Fruit fly (Drosophila melanogaster): Measurements from ENCODE around the gene CG34112.

Gene CG34112

DNA sequence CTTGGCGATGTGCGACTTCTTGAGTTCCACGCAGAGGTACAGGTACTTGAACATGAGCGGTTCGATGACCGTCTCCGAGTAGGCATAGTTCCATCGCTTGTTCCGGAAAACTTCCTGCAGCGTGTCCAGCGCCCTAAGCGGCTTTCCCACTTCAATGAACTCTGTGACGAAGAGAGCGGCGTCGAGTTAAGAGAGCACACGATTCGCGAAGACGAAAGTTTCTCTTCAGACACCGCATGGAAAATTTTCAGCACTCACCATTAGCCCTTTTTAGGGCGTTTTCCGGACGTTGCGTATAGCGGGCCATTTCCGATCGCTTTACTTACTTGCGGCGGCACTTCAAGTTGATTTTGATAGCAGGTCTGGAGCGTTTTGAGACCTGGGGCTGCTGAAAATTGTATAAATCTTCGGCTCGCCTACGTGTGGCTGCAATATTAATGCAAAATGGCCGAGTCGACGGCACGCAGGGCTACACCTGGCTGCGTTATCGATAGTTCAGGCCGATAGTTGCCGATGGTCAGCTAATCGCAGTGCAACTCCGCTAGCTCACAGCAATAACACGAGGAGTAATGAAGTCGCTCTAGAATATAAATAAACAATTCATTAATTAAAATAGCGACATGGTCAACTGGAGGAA lies 39.5 kb upstream of the CG34112 start, which contains the start of the genes eIF3a and CG1074 (continued):
- TF ChIP-seq CG7963 (GFP tag; IDR thresholded peaks at IDR 0.05; ENCODE audit: partially characterized antibody) (peak; percentile 98), bab2 (GFP tag; optimal IDR thresholded peaks at IDR 0.05) (no peak), sna (GFP tag; IDR thresholded peaks at IDR 0.05; ENCODE audit: partially characterized antibody) (peak; percentile 93), CG10366 (GFP tag; IDR thresholded peaks at IDR 0.05) (no peak; the same call in 1 of the 2 replicates), hb (GFP tag; IDR thresholded peaks at IDR 0.05; ENCODE audit: partially characterized antibody) (peak; percentile 97), HLH3B (GFP tag; IDR thresholded peaks at IDR 0.05) (no peak), Nf-YA (GFP tag; IDR thresholded peaks at IDR 0.05) (0 out of 2 replicates have a peak, but pooled peaks have one; percentile 41), CG1024 (GFP tag; IDR thresholded peaks at IDR 0.05) (peak; percentile 68; the same call in 1 of the 2 replicates), CG10267 (tag; optimal IDR thresholded peaks at IDR 0.05) (peak; percentile 69), CG10431 (GFP tag; optimal IDR thresholded peaks at IDR 0.05) (peak; percentile 67), CG9727 (GFP tag; optimal IDR thresholded peaks at IDR 0.05) (peak; percentile 78), Lhr (GFP tag; optimal IDR thresholded peaks at IDR 0.05) (peak; percentile 68), CG16813 (GFP tag; IDR thresholded peaks at IDR 0.05; ENCODE audit: partially characterized antibody) (peak; percentile 97), Nf-YB (GFP tag; optimal IDR thresholded peaks at IDR 0.05) (peak; percentile 32), CG13287 (GFP tag; IDR thresholded peaks at IDR 0.05; ENCODE audit: partially characterized antibody) (peak; percentile 97), grau (tag; optimal IDR thresholded peaks at IDR 0.05) (peak; percentile 64), CG12299 (tag; optimal IDR thresholded peaks at IDR 0.05) (peak; percentile 60), CG18011 (GFP tag; optimal IDR thresholded peaks at IDR 0.05) (peak; percentile 69), NFAT (GFP tag; IDR thresholded peaks at IDR 0.05) (peak; percentile 94), Eip74EF (GFP tag; optimal IDR thresholded peaks at IDR 0.05) (peak in 1 of 2 experiments; percentile 14), CG4707 (GFP tag; optimal IDR thresholded peaks at IDR 0.05) (no peak), Doc3 (GFP tag; IDR thresholded peaks at IDR 0.05; ENCODE audit: partially characterized antibody) (peak; percentile 86), Hand (GFP tag; optimal IDR thresholded peaks at IDR 0.05) (peak; percentile 35), toy (GFP tag; IDR thresholded peaks at IDR 0.05) (peak; percentile 60), TFAM (GFP tag; optimal IDR thresholded peaks at IDR 0.05) (no peak), CG43689 (GFP tag; IDR thresholded peaks at IDR 0.05) (no peak), CG7786 (GFP tag; optimal IDR thresholded peaks at IDR 0.05) (peak; percentile 36), pho (GFP tag; optimal IDR thresholded peaks at IDR 0.05) (peak; percentile 79), scrt (GFP tag; optimal IDR thresholded peaks at IDR 0.05) (peak; percentile 50), CG3995 (GFP tag; optimal IDR thresholded peaks at IDR 0.05) (peak; percentile 76), CG9437 (GFP tag; optimal IDR thresholded peaks at IDR 0.05) (peak; percentile 53), crol (GFP tag; IDR thresholded peaks at IDR 0.05) (no peak), tll (GFP tag; optimal IDR thresholded peaks at IDR 0.05) (peak in 1 of 2 experiments; percentile 68), Rx (GFP tag; IDR thresholded peaks at IDR 0.05) (no peak), bcd (GFP tag; optimal IDR thresholded peaks at IDR 0.05) (peak; percentile 73), otp (GFP tag; IDR thresholded peaks at IDR 0.05) (peak; percentile 57; the same call in 2 of the 3 replicates), CG14050 (GFP tag; IDR thresholded peaks at IDR 0.05) (0 out of 3 replicates have a peak, but pooled peaks have one; percentile 34), CG7987 (GFP tag; optimal IDR thresholded peaks at IDR 0.05) (peak; percentile 89), twi (tag; optimal IDR thresholded peaks at IDR 0.05) (peak; percentile 62), Gug (GFP tag; IDR thresholded peaks at IDR 0.05) (peak; percentile 56; the same call in 1 of the 4 replicates), zfh2 (GFP tag; optimal IDR thresholded peaks at IDR 0.05) (peak; percentile 52), Hr78 (GFP tag; optimal IDR thresholded peaks at IDR 0.05) (no peak), ken (GFP tag; IDR thresholded peaks at IDR 0.05) (peak; percentile 45; the same call in 1 of the 3 replicates), CG2875 (GFP tag; optimal IDR thresholded peaks at IDR 0.05) (peak; percentile 7), CG42726 (GFP tag; IDR thresholded peaks at IDR 0.05; ENCODE audit: partially characterized antibody) (peak; percentile 98), stc (GFP tag; IDR thresholded peaks at IDR 0.05) (peak; percentile 55; the same call in 1 of the 2 replicates), ara (GFP tag; IDR thresholded peaks at IDR 0.05) (peak; percentile 47; the same call in 1 of the 2 replicates)
